Worm (Caenorhabditis elegans): ENCODE measurements around the gene F45D11.5.
"Not testable (repeated sequence)": the region's sequence is repeated elsewhere in the genome, so short reads cannot be mapped to it uniquely, and the experiment has no call there.

Gene F45D11.5

ce11 chrII:1001351-1001750 is at the start of gene F45D11.5, which contains the start of gene fbxb-30:
Gene F45D11.5 (plus strand): TSS chrII:1001702.
Gene fbxb-30 (minus strand): TSS chrII:1001451.
- TF ChIP-seq F26F4.8 (GFP tag; conservative IDR thresholded peaks at IDR 0.05) (no peak), ces-1 (GFP tag; optimal IDR thresholded peaks at IDR 0.05) (no peak), hmg-1.1 (GFP tag; IDR thresholded peaks at IDR 0.05) (no peak), unc-62 (GFP tag; optimal IDR thresholded peaks at IDR 0.05 in 1 of 2) (no peak), unc-62 (tag; optimal IDR thresholded peaks at IDR 0.05) (no peak), fkh-10 (GFP tag; optimal IDR thresholded peaks at IDR 0.05) (no peak), tag-97 (GFP tag; IDR thresholded peaks at IDR 0.05) (no peak)

ce11 chrII:953052-953451 is 48.5 kb upstream of the F45D11.5 start:
- TF ChIP-seq mxl-3 (GFP tag; optimal IDR thresholded peaks at IDR 0.05) = no peak
- no peak for TF ChIP-seq aha-1 (tag)
- TF ChIP-seq set-16 (GFP tag; IDR thresholded peaks at IDR 0.05) = no peak
- no peak for TF ChIP-seq sdz-12 (GFP tag; optimal IDR thresholded peaks at IDR 0.05)
- TF ChIP-seq ces-1 (GFP tag; optimal IDR thresholded peaks at IDR 0.05) = no peak
- no peak for TF ChIP-seq zag-1 (tag; optimal IDR thresholded peaks at IDR 0.05)
- no peak for TF ChIP-seq lin-39 (tag; optimal IDR thresholded peaks at IDR 0.05)
- no peak for TF ChIP-seq nhr-11 (tag; optimal IDR thresholded peaks at IDR 0.05)
- TF ChIP-seq lin-29 (GFP tag; IDR thresholded peaks at IDR 0.05) = no peak

ce11 chrII:954626-955025 is 46.9 kb upstream of the F45D11.5 start, which contains the start of gene fbxc-7:
Gene fbxc-7 (plus strand): TSS chrII:954926.
- peak; percentile 29 for TF ChIP-seq nhr-28 (tag; optimal IDR thresholded peaks at IDR 0.05)

- TF ChIP-seq cey-2 (tag; optimal IDR thresholded peaks at IDR 0.05; ENCODE audit: borderline replicate concordance, insufficient read depth) = no peak
- no peak for TF ChIP-seq unc-130 (GFP tag; optimal IDR thresholded peaks at IDR 0.05)
- no peak for TF ChIP-seq mxl-3 (GFP tag; optimal IDR thresholded peaks at IDR 0.05)
- no peak for TF ChIP-seq dmd-9 (GFP tag; IDR thresholded peaks at IDR 0.05)
- peak; percentile 74 for TF ChIP-seq aha-1 (tag)
- TF ChIP-seq mep-1 (tag; optimal IDR thresholded peaks at IDR 0.05) = no peak
- TF ChIP-seq madf-5 (GFP tag; IDR thresholded peaks at IDR 0.05) = no peak
- TF ChIP-seq ZK337.2 (GFP tag; IDR thresholded peaks at IDR 0.05) = no peak
Measured at ce11 chrII:958618-959017, 42.9 kb upstream of the F45D11.5 start, which contains the start of gene sdz-4. Gene sdz-4 (plus strand): TSS chrII:958918.

- TF ChIP-seq daf-12 (tag; optimal IDR thresholded peaks at IDR 0.05) (no peak), aha-1 (tag) (peak; percentile 76)
Measured at ce11 chrII:960218-960617, 41.3 kb upstream of the F45D11.5 start, which contains the start of the genes C32B5.18 and C32B5.7. Gene C32B5.18 (plus strand): TSS chrII:960518. Gene C32B5.7 (plus strand): TSS chrII:960528.

- TF ChIP-seq unc-62 (GFP tag; optimal IDR thresholded peaks at IDR 0.05 in 1 of 2) (peak in 1 of 2 experiments; percentile 16), unc-62 (tag; optimal IDR thresholded peaks at IDR 0.05) (no peak), jun-1 (tag; optimal IDR thresholded peaks at IDR 0.05) (no peak)
Measured at ce11 chrII:961961-962360, 39.5 kb upstream of the F45D11.5 start, which contains the start of gene C32B5.13. Gene C32B5.13 (minus strand): TSS chrII:962061.

- not testable (repeated sequence) for TF ChIP-seq unc-39 (tag; optimal IDR thresholded peaks at IDR 0.05); nhr-25 (tag; optimal IDR thresholded peaks at IDR 0.05; ENCODE audit: borderline replicate concordance, insufficient read depth); ceh-82 (tag; optimal IDR thresholded peaks at IDR 0.05)
Measured at ce11 chrII:966962-967361, 34.5 kb upstream of the F45D11.5 start, which contains the start of gene fbxc-18. Gene fbxc-18 (minus strand): TSS chrII:967062.

ce11 chrII:968106-968505 is 33.4 kb upstream of the F45D11.5 start, which contains the start of gene C32B5.6:
Gene C32B5.6 (plus strand): TSS chrII:968406.
- not testable (repeated sequence) for TF ChIP-seq gei-8 (GFP tag; optimal IDR thresholded peaks at IDR 0.05); lir-3 (tag; optimal IDR thresholded peaks at IDR 0.05); rbr-2 (tag; optimal IDR thresholded peaks at IDR 0.05)

All from whole organism, L4 larva.